Fruit fly (Drosophila melanogaster) whole organism, embryonic: ENCODE results near the gene CG32176.

Experiments
- BEAF-32 ChIP-seq: fragments of 200-800 bp; sonication (Bioruptor generic); optimal IDR thresholded peaks from 3 replicates; lab custom pipeline; 2017; ENCODE audit warnings: missing biosample characterization, missing genetic modification characterization, mild to moderate bottlenecking, moderate library complexity, missing genetic modification reagents
- Bgb ChIP-seq: fragments of 200-800 bp; sonication (Bioruptor generic); IDR thresholded peaks from 2 replicates; pipeline ENCODE4 v1.3.6; 2022; ENCODE audit warnings: missing biosample characterization, missing genetic modification characterization; ENCODE audit not compliant: partially characterized antibody
- CG10147 ChIP-seq: fragments of 200-800 bp; sonication (Bioruptor generic); optimal IDR thresholded peaks from 2 replicates; lab custom pipeline; 2019; ENCODE audit warnings: missing biosample characterization, mild to moderate bottlenecking, missing genetic modification characterization, moderate library complexity
- CG1024 ChIP-seq: fragments of 200-800 bp; sonication (Bioruptor generic); IDR thresholded peaks from 2 replicates; pipeline ENCODE4 v1.3.6; 2022; ENCODE audit warnings: missing biosample characterization, missing genetic modification characterization
- CG12219 ChIP-seq: fragments of 200-800 bp; sonication (Bioruptor generic); optimal IDR thresholded peaks from 3 replicates; lab custom pipeline; 2018; ENCODE audit warnings: missing biosample characterization, mild to moderate bottlenecking, missing genetic modification characterization
- CG12299 ChIP-seq: fragments of 200-800 bp; sonication (Bioruptor generic); optimal IDR thresholded peaks from 2 replicates; lab custom pipeline; 2018; ENCODE audit warnings: missing biosample characterization, mild to moderate bottlenecking, missing genetic modification characterization
- CG12942 ChIP-seq: fragments of 200-800 bp; sonication (Bioruptor generic); optimal IDR thresholded peaks from 3 replicates; lab custom pipeline; 2016; ENCODE audit warnings: missing biosample characterization, missing genetic modification characterization
- CG13287 ChIP-seq: fragments of 200-800 bp; sonication (Bioruptor generic); IDR thresholded peaks from 2 replicates; pipeline ENCODE4 v1.3.6; 2022; ENCODE audit warnings: missing biosample characterization, missing genetic modification characterization; ENCODE audit not compliant: partially characterized antibody
- CG1603 ChIP-seq: fragments of 200-800 bp; sonication (Bioruptor generic); optimal IDR thresholded peaks from 2 replicates; lab custom pipeline; 2019; ENCODE audit warnings: missing biosample characterization, mild to moderate bottlenecking, missing genetic modification characterization, moderate library complexity
- CG16813 ChIP-seq: fragments of 200-800 bp; sonication (Bioruptor generic); IDR thresholded peaks from 3 replicates; pipeline ENCODE4 v1.3.6; 2022; ENCODE audit warnings: missing biosample characterization, missing genetic modification characterization; ENCODE audit not compliant: partially characterized antibody
- CG17829 ChIP-seq: fragments of 200-800 bp; optimal IDR thresholded peaks from 2 replicates; lab custom pipeline; 2019; ENCODE audit warnings: missing biosample characterization, mild to moderate bottlenecking, missing genetic modification characterization, moderate library complexity
- CG31224 ChIP-seq: fragments of 200-800 bp; sonication (Bioruptor generic); IDR thresholded peaks from 2 replicates; pipeline ENCODE4 v1.3.6; 2022; ENCODE audit warnings: missing biosample characterization, missing genetic modification characterization
- CG31388 ChIP-seq: fragments of 200-800 bp; sonication (Bioruptor generic); optimal IDR thresholded peaks from 2 replicates; lab custom pipeline; 2016; ENCODE audit warnings: missing biosample characterization, missing genetic modification characterization
- CG32532 ChIP-seq: fragments of 200-800 bp; sonication (Bioruptor generic); IDR thresholded peaks from 2 replicates; pipeline ENCODE4 v1.3.6; 2022; ENCODE audit warnings: missing biosample characterization, missing genetic modification characterization
- CG33213 ChIP-seq: fragments of 200-800 bp; sonication (Bioruptor generic); optimal IDR thresholded peaks from 3 replicates; lab custom pipeline; 2016; ENCODE audit warnings: missing biosample characterization, missing genetic modification characterization
- CG3995 ChIP-seq: fragments of 200-800 bp; sonication (Bioruptor generic); optimal IDR thresholded peaks from 3 replicates; lab custom pipeline; 2016; ENCODE audit warnings: missing biosample characterization, missing genetic modification characterization
- CG7271 ChIP-seq: fragments of 200-800 bp; sonication (Bioruptor generic); optimal IDR thresholded peaks from 2 replicates; lab custom pipeline; 2018; ENCODE audit warnings: missing biosample characterization, mild to moderate bottlenecking, missing genetic modification characterization, moderate library complexity
- D19B ChIP-seq: fragments of 200-800 bp; sonication (Bioruptor generic); optimal IDR thresholded peaks from 2 replicates; lab custom pipeline; 2017; ENCODE audit warnings: missing biosample characterization, mild to moderate bottlenecking, missing genetic modification characterization
- Dref ChIP-seq: fragments of 200-800 bp; sonication (Bioruptor generic); IDR thresholded peaks from 2 replicates; pipeline ENCODE4 v1.3.6; 2022; ENCODE audit warnings: missing biosample characterization, missing genetic modification characterization
- H15 ChIP-seq: fragments of 200-800 bp; sonication (Bioruptor generic); IDR thresholded peaks from 3 replicates; pipeline ENCODE4 v1.3.6; 2022; ENCODE audit warnings: missing biosample characterization, missing genetic modification characterization
- Hmr ChIP-seq: fragments of 200-800 bp; sonication (Bioruptor generic); optimal IDR thresholded peaks from 3 replicates; lab custom pipeline; 2017; ENCODE audit warnings: mild to moderate bottlenecking, missing biosample characterization, missing genetic modification reagents, missing genetic modification characterization
- Lpt ChIP-seq: fragments of >200 bp; optimal IDR thresholded peaks from 2 replicates; lab custom pipeline; 2018; ENCODE audit warnings: missing biosample characterization, missing genetic modification characterization
- MESR4 ChIP-seq: fragments of 200-800 bp; sonication (Bioruptor generic); optimal IDR thresholded peaks from 2 replicates; lab custom pipeline; 2018; ENCODE audit warnings: missing biosample characterization, mild to moderate bottlenecking, missing genetic modification characterization, moderate library complexity
- Nf-YC ChIP-seq: fragments of 200-800 bp; optimal IDR thresholded peaks from 3 replicates; lab custom pipeline; 2019; ENCODE audit warnings: missing biosample characterization, mild to moderate bottlenecking, missing genetic modification characterization, moderate library complexity
- Sry-δ ChIP-seq: fragments of 200-800 bp; sonication (Bioruptor generic); optimal IDR thresholded peaks from 2 replicates; lab custom pipeline; 2016; ENCODE audit warnings: missing biosample characterization, missing genetic modification characterization
- Stat92E ChIP-seq, 3 experiments: fragments of >200 bp in 2 of 3; fragments of 200-800 bp in 1 of 3; sonication (Bioruptor generic) in 1 of 3; optimal IDR thresholded peaks; 2 replicates each; lab custom pipeline; 2017 to 2019; ENCODE audit warnings: missing biosample characterization in 3 of 3, missing genetic modification characterization in 3 of 3, mild to moderate bottlenecking in 1 of 3, moderate library complexity in 1 of 3
- abd-A ChIP-seq: fragments of 200-800 bp; sonication (Bioruptor generic); optimal IDR thresholded peaks from 3 replicates; lab custom pipeline; 2019; ENCODE audit warnings: missing biosample characterization, mild to moderate bottlenecking, missing genetic modification characterization, moderate library complexity
- ato ChIP-seq: fragments of 200-800 bp; sonication (Bioruptor generic); IDR thresholded peaks from 2 replicates; pipeline ENCODE4 v1.3.6; 2022; ENCODE audit warnings: missing biosample characterization, missing genetic modification characterization; ENCODE audit not compliant: partially characterized antibody
- cato ChIP-seq: fragments of 200-800 bp; sonication (Bioruptor generic); optimal IDR thresholded peaks from 2 replicates; lab custom pipeline; 2016; ENCODE audit warnings: missing biosample characterization, missing genetic modification characterization, borderline replicate concordance
- cg ChIP-seq: fragments of 200-800 bp; sonication (Bioruptor generic); optimal IDR thresholded peaks from 3 replicates; lab custom pipeline; 2019; ENCODE audit warnings: missing biosample characterization, mild to moderate bottlenecking, missing genetic modification characterization, moderate library complexity
- chinmo ChIP-seq: fragments of 200-800 bp; sonication (Bioruptor generic); IDR thresholded peaks from 4 replicates; pipeline ENCODE4 v1.3.6; 2022; ENCODE audit warnings: missing biosample characterization, missing genetic modification characterization; ENCODE audit not compliant: partially characterized antibody
- crol ChIP-seq: fragments of 200-800 bp; sonication (Bioruptor generic); IDR thresholded peaks from 2 replicates; pipeline ENCODE4 v1.3.6; 2022; ENCODE audit warnings: missing biosample characterization, missing genetic modification characterization
- dm ChIP-seq: fragments of 200-800 bp; sonication (Bioruptor generic); optimal IDR thresholded peaks from 3 replicates; lab custom pipeline; 2016; ENCODE audit warnings: missing biosample characterization, missing genetic modification characterization
- dmrt11E ChIP-seq: fragments of 200-800 bp; sonication (Bioruptor generic); optimal IDR thresholded peaks from 3 replicates; lab custom pipeline; 2018; ENCODE audit warnings: missing biosample characterization, mild to moderate bottlenecking, missing genetic modification characterization, moderate library complexity
- grn ChIP-seq: fragments of 200-800 bp; sonication (Bioruptor generic); optimal IDR thresholded peaks from 3 replicates; lab custom pipeline; 2017; ENCODE audit warnings: missing biosample characterization, missing genetic modification characterization
- gsb-n ChIP-seq: fragments of 200-800 bp; sonication (Bioruptor generic); optimal IDR thresholded peaks from 3 replicates; lab custom pipeline; 2018; ENCODE audit warnings: missing biosample characterization, mild to moderate bottlenecking, missing genetic modification characterization
- lov ChIP-seq, 2 experiments: fragments of 200-800 bp in 1 of 2; fragments of >200 bp in 1 of 2; sonication (Bioruptor generic) in 1 of 2; IDR thresholded peaks in 1 of 2; optimal IDR thresholded peaks in 1 of 2; 2 replicates in 1 of 2; 3 replicates in 1 of 2; pipeline versions ENCODE4 v1.3.6 to Lab custom; 2017 to 2022; ENCODE audit warnings: missing biosample characterization in 1 of 2, missing genetic modification characterization in 1 of 2
- maf-S ChIP-seq: fragments of 200-800 bp; sonication (Bioruptor generic); optimal IDR thresholded peaks from 2 replicates; lab custom pipeline; 2016; ENCODE audit warnings: missing biosample characterization, missing genetic modification characterization
- nerfin-1 ChIP-seq: fragments of 200-800 bp; sonication (Bioruptor generic); optimal IDR thresholded peaks from 3 replicates; lab custom pipeline; 2019; ENCODE audit warnings: missing biosample characterization, mild to moderate bottlenecking, missing genetic modification characterization, moderate library complexity
- org-1 ChIP-seq: fragments of 200-800 bp; sonication (Bioruptor generic); optimal IDR thresholded peaks from 2 replicates; lab custom pipeline; 2017; ENCODE audit warnings: missing biosample characterization, missing genetic modification characterization
- pho ChIP-seq: fragments of 200-800 bp; sonication (Bioruptor generic); optimal IDR thresholded peaks from 2 replicates; lab custom pipeline; 2016; ENCODE audit warnings: missing biosample characterization, missing genetic modification characterization
- sc ChIP-seq, 3 experiments: fragments of >200 bp in 2 of 3; fragments of 200-800 bp in 1 of 3; sonication (Bioruptor generic) in 1 of 3; optimal IDR thresholded peaks; 2 replicates in 2 of 3; 3 replicates in 1 of 3; lab custom pipeline; 2017; ENCODE audit warnings: mild to moderate bottlenecking in 1 of 3, missing biosample characterization in 1 of 3, missing genetic modification characterization in 1 of 3, missing genetic modification reagents in 1 of 3
- tin ChIP-seq: fragments of 200-800 bp; sonication (Bioruptor generic); optimal IDR thresholded peaks from 3 replicates; lab custom pipeline; 2016; ENCODE audit warnings: missing biosample characterization, missing genetic modification characterization
- tup ChIP-seq: fragments of 200-800 bp; sonication (Bioruptor generic); optimal IDR thresholded peaks from 2 replicates; lab custom pipeline; 2016; ENCODE audit warnings: missing biosample characterization, mild to moderate bottlenecking, missing genetic modification characterization, moderate library complexity
- vnd ChIP-seq: fragments of 200-800 bp; sonication (Bioruptor generic); IDR thresholded peaks from 3 replicates; pipeline ENCODE4 v1.3.6; 2022; ENCODE audit warnings: missing biosample characterization, missing genetic modification characterization; ENCODE audit not compliant: partially characterized antibody

The CG32176 gene

DNA sequence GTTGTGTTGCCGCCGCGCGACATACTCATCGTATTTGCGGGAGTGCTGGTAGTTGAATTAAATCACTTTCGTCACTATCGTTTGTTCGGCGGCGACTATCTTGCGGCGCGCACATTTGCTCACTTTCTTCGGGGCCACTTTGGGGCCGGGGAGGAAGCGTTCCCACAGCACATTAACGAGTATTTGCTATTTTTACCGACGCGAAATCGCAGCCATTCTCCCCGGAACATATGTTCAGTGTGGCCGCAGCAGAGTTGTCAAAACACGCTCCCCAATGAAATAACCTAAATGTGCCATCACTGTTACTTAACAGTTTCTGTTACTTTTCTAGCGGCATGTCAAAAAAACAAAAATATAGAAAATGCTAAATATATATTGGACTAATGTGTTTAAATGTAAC, 721 bp upstream of the CG32176 start, which contains the start of gene frc (continued):
- TF ChIP-seq grn (GFP tag; lab: Kevin White, UChicago) (no peak), CG3995 (GFP tag; lab: Kevin White, UChicago) (peak; percentile 80), Bgb (GFP tag; lab: Robert Waterston, UW) (peak; percentile 40; the same call in 1 of the 2 replicates), maf-S (no peak), MESR4 (peak; percentile 77), H15 (GFP tag; lab: Robert Waterston, UW) (no peak), Hmr (GFP tag; lab: Kevin White, UChicago) (no peak), sc (optimal IDR thresholded peaks at IDR 0.05; lab: Kevin White, UChicago) (no peak), sc (GFP tag; optimal IDR thresholded peaks at IDR 0.05; lab: Kevin White, UChicago) (no peak), org-1 (GFP tag; lab: Kevin White, UChicago) (no peak), D19B (GFP tag; lab: Kevin White, UChicago) (no peak), dmrt11E (tag; lab: Kevin White, UChicago) (no peak), ato (GFP tag; lab: Robert Waterston, UW) (0 out of 2 replicates have a peak, but pooled peaks have one; percentile 14), CG12219 (GFP tag; lab: Kevin White, UChicago) (no peak), CG12942 (GFP tag; lab: Kevin White, UChicago) (no peak), CG1024 (GFP tag; lab: Robert Waterston, UW) (no peak), CG17829 (tag; lab: Kevin White, UChicago) (no peak), CG13287 (GFP tag; lab: Robert Waterston, UW) (0 out of 2 replicates have a peak, but pooled peaks have one; percentile 6), cato (GFP tag; lab: Kevin White, UChicago) (no peak), Sry-δ (GFP tag; lab: Kevin White, UChicago) (no peak), CG33213 (no peak), CG12299 (tag; lab: Kevin White, UChicago) (no peak), CG16813 (GFP tag; lab: Robert Waterston, UW) (no peak), pho (GFP tag; lab: Kevin White, UChicago) (no peak)
- TF ChIP-seq, all 482 proteins: peak for 34

DNA sequence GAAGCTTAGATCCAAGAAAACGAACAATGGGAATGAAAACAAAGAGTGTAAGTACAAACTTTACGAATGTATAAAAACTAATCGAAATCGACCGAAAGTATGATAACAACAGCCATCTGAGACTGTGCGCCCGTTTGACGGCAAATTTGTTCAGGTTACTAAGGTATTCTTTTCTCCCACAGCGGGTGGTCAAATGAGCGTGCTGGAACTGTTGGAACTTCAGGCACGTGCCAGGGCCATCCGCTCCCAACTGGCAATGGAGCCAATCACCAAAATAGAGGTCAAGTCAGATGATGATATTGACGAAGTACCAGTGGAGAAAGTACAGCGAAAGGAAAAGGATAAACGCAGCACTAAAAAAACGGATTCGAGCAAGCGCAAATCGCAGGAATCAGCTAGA, 2.7 kb downstream of the CG32176 start, which contains the start of gene CG12229:
Gene CG12229, minus strand, starts transcription at position 101 of the 400 bp plus-strand sequence.
- TF ChIP-seq cg (GFP tag; lab: Kevin White, UChicago) = no peak
- no peak for TF ChIP-seq CG7271 (tag; lab: Kevin White, UChicago)
- TF ChIP-seq CG1603 (tag; lab: Kevin White, UChicago) = no peak
- TF ChIP-seq tup (GFP tag; lab: Kevin White, UChicago) = no peak
- no peak for TF ChIP-seq dm (GFP tag; lab: Kevin White, UChicago)
- no peak for TF ChIP-seq Nf-YC (tag; lab: Kevin White, UChicago)
- no peak for TF ChIP-seq D19B (GFP tag; lab: Kevin White, UChicago)
- no peak for TF ChIP-seq BEAF-32 (GFP tag; lab: Kevin White, UChicago)
- no peak for TF ChIP-seq Lpt
- TF ChIP-seq CG31388 (GFP tag; lab: Kevin White, UChicago) = no peak
- no peak for TF ChIP-seq Stat92E (GFP tag; optimal IDR thresholded peaks at IDR 0.05; lab: Kevin White, UChicago)
- no peak for TF ChIP-seq gsb-n (tag; lab: Kevin White, UChicago)

DNA sequence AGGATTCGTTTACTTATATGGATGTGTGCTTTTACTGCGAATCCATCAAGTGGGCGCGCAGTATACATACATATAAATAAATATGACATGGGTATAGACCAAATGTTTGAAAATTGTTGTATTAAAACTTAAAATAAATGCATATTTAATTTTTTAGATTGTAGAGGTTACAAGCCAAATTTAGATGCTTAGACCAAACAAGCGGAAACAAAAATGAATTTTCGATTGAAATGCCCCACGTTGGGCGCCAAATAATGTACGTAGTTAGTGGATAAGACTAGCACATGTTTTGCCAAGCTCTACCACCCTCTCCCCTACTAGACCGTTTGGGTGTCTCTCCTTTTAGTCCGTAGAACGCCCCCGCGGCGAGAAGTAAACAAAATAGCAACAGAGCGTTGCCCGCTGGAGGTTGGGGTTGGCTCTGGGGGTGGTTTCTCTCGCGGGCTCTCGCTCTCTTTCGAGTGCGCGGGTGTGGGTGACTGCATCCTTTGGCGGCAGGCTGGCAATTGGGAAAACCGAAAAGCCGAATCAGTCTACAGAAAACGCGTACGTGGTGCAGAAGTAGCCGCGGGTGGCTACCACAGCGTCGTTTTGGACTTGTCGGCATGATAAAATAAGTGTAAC, 5.3 kb downstream of the CG32176 start, which contains the start of gene CG18265:
Gene CG18265, plus strand, starts transcription at position 530 of the 624 bp plus-strand sequence.
- no peak for TF ChIP-seq tin (GFP tag; lab: Kevin White, UChicago)
- TF ChIP-seq crol (GFP tag; lab: Robert Waterston, UW) = 0 out of 2 replicates have a peak, but pooled peaks have one; percentile 30
- no peak for TF ChIP-seq CG31224 (GFP tag; lab: Robert Waterston, UW)
- TF ChIP-seq nerfin-1 = peak; percentile 49
- TF ChIP-seq CG32532 = 0 out of 2 replicates have a peak, but pooled peaks have one; percentile 25
- 0 out of 3 replicates have a peak, but pooled peaks have one; percentile 12 for TF ChIP-seq vnd (GFP tag; lab: Robert Waterston, UW)
- 0 out of 4 replicates have a peak, but pooled peaks have one; percentile 35 for TF ChIP-seq chinmo (GFP tag; lab: Robert Waterston, UW)
- TF ChIP-seq lov (optimal IDR thresholded peaks at IDR 0.05; lab: Kevin White, UChicago) = no peak
- no peak for TF ChIP-seq lov (GFP tag; IDR thresholded peaks at IDR 0.05; lab: Robert Waterston, UW)
- TF ChIP-seq abd-A = peak; percentile 76
- no peak for TF ChIP-seq Dref (GFP tag; lab: Robert Waterston, UW)
- TF ChIP-seq Stat92E (GFP tag; optimal IDR thresholded peaks at IDR 0.05; lab: Kevin White, UChicago) = no peak
- TF ChIP-seq CG10147 (GFP tag; lab: Kevin White, UChicago) = no peak
